Fruit fly (Drosophila melanogaster): ENCODE results near the gene CG13244.

CG13244 gene

DNA sequence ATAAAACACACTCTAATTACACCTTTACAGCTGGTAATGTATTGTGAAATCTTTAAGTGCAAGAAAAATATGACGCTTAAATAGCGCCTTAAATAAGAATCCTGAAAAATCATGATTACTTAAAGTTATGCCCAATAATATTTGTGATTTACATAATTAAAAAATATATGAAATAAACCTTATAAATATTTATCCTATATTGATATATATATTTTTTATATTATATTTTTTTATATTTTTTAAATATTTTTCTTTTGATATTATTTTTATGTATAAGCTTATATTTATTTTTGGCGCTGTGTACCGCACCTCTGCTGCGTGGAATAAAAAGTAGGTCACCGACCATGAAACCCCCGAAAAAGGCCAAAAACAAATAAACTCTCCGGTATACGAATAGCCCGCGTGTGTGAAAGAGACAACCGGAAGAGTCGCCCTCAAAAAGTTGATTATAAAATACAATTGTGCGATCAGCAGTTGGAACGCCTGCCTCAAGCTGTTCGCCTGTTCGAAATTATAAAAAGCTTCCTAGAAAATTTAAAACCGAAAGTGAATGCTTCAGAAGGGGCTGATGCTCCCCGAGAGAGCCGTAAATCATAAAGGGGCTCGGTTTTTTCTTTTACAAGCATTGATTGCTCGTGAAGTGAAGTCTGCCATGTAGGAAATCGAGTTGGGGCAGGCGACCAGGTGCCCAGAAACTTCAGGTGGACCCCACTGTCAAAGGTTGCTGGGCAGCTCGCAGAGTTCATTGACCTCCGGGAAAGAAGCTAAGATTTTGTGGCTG is 8.0 kb upstream of the CG13244 start (continued):
- no peak for TF ChIP-seq CG3065 (GFP tag; optimal IDR thresholded peaks at IDR 0.05)
- TF ChIP-seq NC2β (GFP tag; optimal IDR thresholded peaks at IDR 0.05), result no peak
- TF ChIP-seq Poxn (GFP tag; IDR thresholded peaks at IDR 0.05), result no peak
- TF ChIP-seq lab (GFP tag; optimal IDR thresholded peaks at IDR 0.05), result peak; percentile 56
- no peak for TF ChIP-seq CG1647 (GFP tag; optimal IDR thresholded peaks at IDR 0.05)
- peak; percentile 37 for TF ChIP-seq CG1602 (GFP tag; optimal IDR thresholded peaks at IDR 0.05)
- no peak for TF ChIP-seq zen2 (GFP tag; IDR thresholded peaks at IDR 0.05; ENCODE audit: partially characterized antibody)
- TF ChIP-seq CG11696 (GFP tag; IDR thresholded peaks at IDR 0.05), result no peak
- no peak for TF ChIP-seq CG5953 (GFP tag; IDR thresholded peaks at IDR 0.05)
- no peak for TF ChIP-seq CG7271 (tag; optimal IDR thresholded peaks at IDR 0.05)
- no peak for TF ChIP-seq btn (GFP tag; optimal IDR thresholded peaks at IDR 0.05)
- no peak for TF ChIP-seq D (optimal IDR thresholded peaks at IDR 0.05)
- peak; percentile 37 for TF ChIP-seq D (GFP tag; optimal IDR thresholded peaks at IDR 0.05)
- peak in 1 of 2 experiments; percentile 86 for TF ChIP-seq Hr51 (GFP tag; optimal IDR thresholded peaks at IDR 0.05)
- peak in 1 of 2 experiments; percentile 95 for TF ChIP-seq Hr78 (GFP tag; optimal IDR thresholded peaks at IDR 0.05)
- TF ChIP-seq eyg (GFP tag; optimal IDR thresholded peaks at IDR 0.05), result no peak
- TF ChIP-seq Bdp1 (GFP tag; optimal IDR thresholded peaks at IDR 0.05), result no peak
- TF ChIP-seq Sox100B (GFP tag; optimal IDR thresholded peaks at IDR 0.05), result peak; percentile 65
- TF ChIP-seq CG11247 (GFP tag; IDR thresholded peaks at IDR 0.05), result no peak
- TF ChIP-seq slou (GFP tag; optimal IDR thresholded peaks at IDR 0.05), result no peak
- no peak for TF ChIP-seq dati (GFP tag; IDR thresholded peaks at IDR 0.05)
- no peak for TF ChIP-seq disco-r (GFP tag; optimal IDR thresholded peaks at IDR 0.05)
- TF ChIP-seq CG17829 (tag; optimal IDR thresholded peaks at IDR 0.05), result peak; percentile 71
- TF ChIP-seq hkb (optimal IDR thresholded peaks at IDR 0.05), result no peak
- peak; percentile 57 for TF ChIP-seq hkb (GFP tag; IDR thresholded peaks at IDR 0.05)
- peak; percentile 56 for TF ChIP-seq Aef1 (GFP tag; IDR thresholded peaks at IDR 0.05)
- TF ChIP-seq CG7928 (GFP tag; optimal IDR thresholded peaks at IDR 0.05), result no peak
- TF ChIP-seq danr (GFP tag; IDR thresholded peaks at IDR 0.05), result no peak
- peak; percentile 4 for TF ChIP-seq CG15514 (GFP tag; optimal IDR thresholded peaks at IDR 0.05)
- TF ChIP-seq ash1 (GFP tag; optimal IDR thresholded peaks at IDR 0.05), result no peak
- no peak for TF ChIP-seq CG12219 (GFP tag; optimal IDR thresholded peaks at IDR 0.05)
- TF ChIP-seq Stat92E (GFP tag; optimal IDR thresholded peaks at IDR 0.05), result peak in 1 of 3 experiments; percentile 84
- TF ChIP-seq CG11695 (GFP tag; IDR thresholded peaks at IDR 0.05), result 0 out of 3 replicates have a peak, but pooled peaks have one; percentile 26
- TF ChIP-seq Dad (GFP tag; optimal IDR thresholded peaks at IDR 0.05), result no peak
- TF ChIP-seq CG9215 (GFP tag; IDR thresholded peaks at IDR 0.05), result no peak
- TF ChIP-seq sim (GFP tag; IDR thresholded peaks at IDR 0.05), result no peak
- TF ChIP-seq Ravus (GFP tag; IDR thresholded peaks at IDR 0.05), result no peak
- no peak for TF ChIP-seq vnd (GFP tag; IDR thresholded peaks at IDR 0.05; ENCODE audit: partially characterized antibody)
- no peak for TF ChIP-seq gcm2 (GFP tag; optimal IDR thresholded peaks at IDR 0.05)
- peak; percentile 42 for TF ChIP-seq Dek (tag; optimal IDR thresholded peaks at IDR 0.05)
- TF ChIP-seq caup (GFP tag; optimal IDR thresholded peaks at IDR 0.05; ENCODE audit: severe bottlenecking), result peak; percentile 42
- no peak for TF ChIP-seq CG8089 (GFP tag; optimal IDR thresholded peaks at IDR 0.05)
- peak; percentile 9 for TF ChIP-seq BtbVII (GFP tag; optimal IDR thresholded peaks at IDR 0.05)
- no peak for TF ChIP-seq CG7786 (GFP tag; optimal IDR thresholded peaks at IDR 0.05)
- TF ChIP-seq MTF-1 (GFP tag; optimal IDR thresholded peaks at IDR 0.05; ENCODE audit: borderline replicate concordance), result no peak
- TF ChIP-seq Side (GFP tag; optimal IDR thresholded peaks at IDR 0.05), result no peak
- TF ChIP-seq CG15269 (tag; optimal IDR thresholded peaks at IDR 0.05), result peak; percentile 82
- no peak for TF ChIP-seq CG16815 (GFP tag; optimal IDR thresholded peaks at IDR 0.05)
- TF ChIP-seq ac (GFP tag; optimal IDR thresholded peaks at IDR 0.05), result no peak
- TF ChIP-seq NFAT (GFP tag; IDR thresholded peaks at IDR 0.05), result no peak
